Fruit fly (Drosophila melanogaster) whole organism, wandering third instar larva: Measurements from ENCODE around the gene pelo.

Experiments used
- Dfd ChIP-seq: fragments of >200 bp; optimal IDR thresholded peaks from 2 replicates; lab custom pipeline; 2017; ENCODE audit warnings: missing biosample characterization, missing genetic modification characterization
- psq ChIP-seq: fragments of 200-800 bp; sonication (Bioruptor generic); optimal IDR thresholded peaks from 3 replicates; lab custom pipeline; 2017; ENCODE audit warnings: missing biosample characterization, mild to moderate bottlenecking, missing genetic modification characterization, moderate library complexity

- TF ChIP-seq psq (GFP tag; lab: Kevin White, UChicago): no peak
- no peak for TF ChIP-seq Dfd
These were observed 2.4 kb downstream of the pelo start for dm6 chr2L:9703000-9703399.
